Worm (Caenorhabditis elegans) whole organism, midembryonic: ENCODE data around the gene mlc-7.

ENCODE experiments used
- T22C8.4 ChIP-seq: fragments of 200-800 bp; sonication (Bioruptor generic); IDR thresholded peaks from 2 replicates; pipeline ENCODE4 v1.3.6; 2022; ENCODE audit warnings: missing genetic modification characterization, missing compliant biosample characterization
- cog-1 ChIP-seq: sonication (generic microtip); optimal IDR thresholded peaks from 2 replicates; lab custom pipeline; 2016; ENCODE audit warnings: missing genetic modification characterization, missing compliant biosample characterization
- flt-1 ChIP-seq: fragments of 200-800 bp; sonication (Bioruptor generic); IDR thresholded peaks from 2 replicates; pipeline ENCODE4 v1.3.6; 2022; ENCODE audit warnings: missing genetic modification characterization, missing compliant biosample characterization
- med-1 ChIP-seq: sonication (generic microtip); optimal IDR thresholded peaks from 2 replicates; lab custom pipeline; 2017; ENCODE audit warnings: missing genetic modification characterization, mild to moderate bottlenecking, missing compliant biosample characterization, antibody characterized with exemption, missing genetic modification reagents; ENCODE audit not compliant: insufficient read depth
- ref-1 ChIP-seq: fragments of 200-800 bp; sonication (Bioruptor generic); conservative IDR thresholded peaks from 2 replicates; pipeline ENCODE4 v1.3.6; 2022; ENCODE audit warnings: missing genetic modification reagents, missing genetic modification characterization, missing compliant biosample characterization
- ztf-29 ChIP-seq: fragments of 200-800 bp; sonication (Bioruptor generic); IDR thresholded peaks from 2 replicates; pipeline ENCODE4 v1.3.6; 2022; ENCODE audit warnings: missing genetic modification reagents, missing genetic modification characterization, missing compliant biosample characterization

- TF ChIP-seq flt-1 (GFP tag; lab: Robert Waterston, UW) (no peak), T22C8.4 (no peak), med-1 (GFP tag; lab: Kevin White, UChicago) (no peak), ref-1 (GFP tag; lab: Robert Waterston, UW) (no peak), cog-1 (tag; lab: Kevin White, UChicago) (no peak), ztf-29 (GFP tag; lab: Robert Waterston, UW) (no peak)
These were observed 28.3 kb downstream of the mlc-7 start for ce11 chrIII:13779360-13780093.
